Worm (Caenorhabditis elegans) whole organism, L4 larva: ENCODE data around the gene F13A7.7.

ENCODE experiments used
- F10B5.3 ChIP-seq: sonication (generic microtip); optimal IDR thresholded peaks from 2 replicates; lab custom pipeline; 2016; ENCODE audit warnings: mild to moderate bottlenecking, missing genetic modification characterization, missing compliant biosample characterization
- F37D6.2 ChIP-seq: sonication (generic microtip); optimal IDR thresholded peaks from 2 replicates; lab custom pipeline; 2016; ENCODE audit warnings: mild to moderate bottlenecking, missing genetic modification characterization, missing compliant biosample characterization
- F44E2.7 ChIP-seq: fragments of 200-800 bp; sonication (Bioruptor generic); IDR thresholded peaks from 2 replicates; pipeline ENCODE4 v2.1.2; 2022; ENCODE audit warnings: missing genetic modification characterization, missing compliant biosample characterization
- Y48G9A.11 ChIP-seq: fragments of 200-800 bp; sonication (Bioruptor generic); IDR thresholded peaks from 2 replicates; pipeline ENCODE4 v1.3.6; 2022; ENCODE audit warnings: missing genetic modification reagents, missing genetic modification characterization, missing compliant biosample characterization
- Y5F2A.4 ChIP-seq: fragments of 200-800 bp; sonication (Bioruptor generic); optimal IDR thresholded peaks from 2 replicates; lab custom pipeline; 2018; ENCODE audit warnings: mild to moderate bottlenecking, missing genetic modification characterization, missing compliant biosample characterization
- Y75B8A.6 ChIP-seq: fragments of 200-800 bp; sonication (Bioruptor generic); IDR thresholded peaks from 2 replicates; pipeline ENCODE4 v1.3.6; 2022; ENCODE audit warnings: missing genetic modification reagents, missing genetic modification characterization, missing compliant biosample characterization
- aly-2 ChIP-seq: sonication (generic microtip); optimal IDR thresholded peaks from 2 replicates; lab custom pipeline; 2018; ENCODE audit warnings: missing biosample characterization, missing genetic modification characterization
- arid-1 ChIP-seq: fragments of 200-800 bp; sonication (Bioruptor generic); conservative IDR thresholded peaks from 2 replicates; pipeline ENCODE4 v1.3.6; 2022; ENCODE audit warnings: missing genetic modification reagents, missing genetic modification characterization, missing compliant biosample characterization
- attf-4 ChIP-seq: sonication (generic microtip); optimal IDR thresholded peaks from 3 replicates; lab custom pipeline; 2017; ENCODE audit warnings: missing biosample characterization, missing genetic modification characterization
- ceh-82 ChIP-seq: sonication (generic microtip); optimal IDR thresholded peaks from 2 replicates; lab custom pipeline; 2017; ENCODE audit warnings: missing biosample characterization, missing genetic modification characterization
- ces-1 ChIP-seq: fragments of 150-350 bp; sonication (generic microtip); optimal IDR thresholded peaks from 4 replicates; lab custom pipeline; 2014; ENCODE audit warnings: missing biosample characterization, missing genetic modification reagents, missing genetic modification characterization
- cey-2 ChIP-seq: sonication (generic microtip); optimal IDR thresholded peaks from 3 replicates; lab custom pipeline; 2017; ENCODE audit warnings: missing genetic modification characterization, mild to moderate bottlenecking, missing compliant biosample characterization, antibody characterized with exemption, borderline replicate concordance; ENCODE audit not compliant: insufficient read depth
- ctbp-1 ChIP-seq: fragments of 200-800 bp; sonication (Bioruptor generic); IDR thresholded peaks from 2 replicates; pipeline ENCODE4 v1.3.6; 2022; ENCODE audit warnings: missing genetic modification reagents, missing genetic modification characterization, missing compliant biosample characterization
- daf-12 ChIP-seq: fragments of 150-350 bp; optimal IDR thresholded peaks from 2 replicates; lab custom pipeline; 2014; ENCODE audit warnings: missing biosample characterization, missing genetic modification reagents, missing genetic modification characterization
- daf-19 ChIP-seq: fragments of 200-800 bp; sonication (Bioruptor generic); conservative IDR thresholded peaks from 2 replicates; pipeline ENCODE4 v1.3.6; 2022; ENCODE audit warnings: missing genetic modification characterization, missing compliant biosample characterization
- daf-8 ChIP-seq: fragments of 200-800 bp; sonication (Bioruptor generic); IDR thresholded peaks from 2 replicates; pipeline ENCODE4 v1.3.6; 2022; ENCODE audit warnings: missing genetic modification characterization, missing compliant biosample characterization
- dpl-1 ChIP-seq: fragments of 150-350 bp; optimal IDR thresholded peaks from 2 replicates; lab custom pipeline; 2014; ENCODE audit warnings: missing biosample characterization, missing genetic modification reagents, missing genetic modification characterization
- egl-43 ChIP-seq: fragments of 200-800 bp; sonication (Bioruptor generic); IDR thresholded peaks from 2 replicates; pipeline ENCODE4 v1.3.6; 2022; ENCODE audit warnings: missing genetic modification reagents, missing genetic modification characterization, missing compliant biosample characterization
- fkh-10 ChIP-seq: fragments of 150-350 bp; optimal IDR thresholded peaks from 2 replicates; lab custom pipeline; 2014; ENCODE audit warnings: missing biosample characterization, missing genetic modification reagents, missing genetic modification characterization
- fos-1 ChIP-seq: fragments of 150-350 bp; optimal IDR thresholded peaks from 2 replicates; lab custom pipeline; 2014; ENCODE audit warnings: missing biosample characterization, missing genetic modification characterization
- gei-8 ChIP-seq: fragments of 200-800 bp; sonication (Bioruptor generic); optimal IDR thresholded peaks from 2 replicates; lab custom pipeline; 2018; ENCODE audit warnings: mild to moderate bottlenecking, missing genetic modification characterization, missing compliant biosample characterization
- hif-1 ChIP-seq, 2 experiments: sonication (generic microtip); optimal IDR thresholded peaks; 2 replicates each; lab custom pipeline; 2016 to 2017; ENCODE audit warnings: missing compliant biosample characterization in 2 of 2, missing genetic modification characterization in 2 of 2, missing genetic modification reagents in 2 of 2, missing genotype in 2 of 2, mild to moderate bottlenecking in 1 of 2
- hlh-30 ChIP-seq: sonication (generic microtip); optimal IDR thresholded peaks from 2 replicates; lab custom pipeline; 2017; ENCODE audit warnings: antibody characterized with exemption, mild to moderate bottlenecking, missing genetic modification characterization, missing compliant biosample characterization; ENCODE audit not compliant: insufficient read depth
- lim-7 ChIP-seq: fragments of 200-800 bp; sonication (Bioruptor generic); IDR thresholded peaks from 2 replicates; pipeline ENCODE4 v1.3.6; 2022; ENCODE audit warnings: missing genetic modification characterization, missing compliant biosample characterization
- lin-1 ChIP-seq: fragments of 200-800 bp; sonication (Bioruptor generic); IDR thresholded peaks from 2 replicates; pipeline ENCODE4 v1.3.6; 2022; ENCODE audit warnings: missing genetic modification reagents, missing genetic modification characterization, missing compliant biosample characterization
- lin-13 ChIP-seq: fragments of 150-350 bp; optimal IDR thresholded peaks from 2 replicates; lab custom pipeline; 2014; ENCODE audit warnings: missing biosample characterization, missing genetic modification reagents, missing genetic modification characterization
- lin-38 ChIP-seq: fragments of 200-800 bp; sonication (Bioruptor generic); IDR thresholded peaks from 2 replicates; pipeline ENCODE4 v1.3.6; 2022; ENCODE audit warnings: missing genetic modification reagents, missing genetic modification characterization, missing compliant biosample characterization
- lin-39 ChIP-seq: fragments of 150-350 bp; optimal IDR thresholded peaks from 2 replicates; lab custom pipeline; 2014; ENCODE audit warnings: missing biosample characterization, missing genetic modification reagents, missing genetic modification characterization
- madf-9 ChIP-seq: fragments of 200-800 bp; sonication (Bioruptor generic); conservative IDR thresholded peaks from 2 replicates; pipeline ENCODE4 v1.3.6; 2022; ENCODE audit warnings: missing genetic modification reagents, missing genetic modification characterization, missing compliant biosample characterization
- mdl-1 ChIP-seq, 2 experiments: fragments of 150-350 bp in 1 of 2; sonication (generic microtip) in 1 of 2; optimal IDR thresholded peaks; 2 replicates each; lab custom pipeline; 2014 to 2017; ENCODE audit warnings: missing biosample characterization in 2 of 2, missing genetic modification characterization in 2 of 2
- mes-2 ChIP-seq: sonication (generic microtip); optimal IDR thresholded peaks from 2 replicates; lab custom pipeline; 2016; ENCODE audit warnings: missing genotype, mild to moderate bottlenecking, missing genetic modification characterization, missing compliant biosample characterization; ENCODE audit not compliant: poor library complexity, severe bottlenecking
- mxl-2 ChIP-seq: fragments of 200-800 bp; sonication (Bioruptor generic); conservative IDR thresholded peaks from 2 replicates; pipeline ENCODE4 v1.3.6; 2022; ENCODE audit warnings: missing genetic modification reagents, missing genetic modification characterization, missing compliant biosample characterization
- nhr-102 ChIP-seq: sonication (generic microtip); optimal IDR thresholded peaks from 2 replicates; lab custom pipeline; 2016; ENCODE audit warnings: mild to moderate bottlenecking, missing genetic modification characterization, moderate library complexity, missing compliant biosample characterization
- nhr-25 ChIP-seq: sonication (generic microtip); optimal IDR thresholded peaks from 2 replicates; lab custom pipeline; 2017; ENCODE audit warnings: missing genetic modification characterization, mild to moderate bottlenecking, missing compliant biosample characterization, antibody characterized with exemption, moderate library complexity, borderline replicate concordance; ENCODE audit not compliant: insufficient read depth
- nhr-28 ChIP-seq: fragments of 150-350 bp; optimal IDR thresholded peaks from 2 replicates; lab custom pipeline; 2014; ENCODE audit warnings: missing biosample characterization, missing genetic modification characterization
- nhr-48 ChIP-seq: sonication (generic microtip); optimal IDR thresholded peaks from 2 replicates; lab custom pipeline; 2016; ENCODE audit warnings: mild to moderate bottlenecking, missing genetic modification characterization, missing compliant biosample characterization
- nhr-76 ChIP-seq: fragments of 150-350 bp; optimal IDR thresholded peaks from 2 replicates; lab custom pipeline; 2014; ENCODE audit warnings: missing biosample characterization, missing genetic modification characterization
- pqm-1 ChIP-seq: sonication (generic microtip); optimal IDR thresholded peaks from 2 replicates; lab custom pipeline; 2017; ENCODE audit warnings: missing biosample characterization, missing genetic modification characterization
- saeg-2 ChIP-seq: fragments of 200-800 bp; sonication (Bioruptor generic); IDR thresholded peaks from 2 replicates; pipeline ENCODE4 v1.3.6; 2022; ENCODE audit warnings: missing genetic modification reagents, missing genetic modification characterization, missing compliant biosample characterization
- set-16 ChIP-seq: fragments of 200-800 bp; sonication (Bioruptor generic); IDR thresholded peaks from 2 replicates; pipeline ENCODE4 v1.3.6; 2022; ENCODE audit warnings: missing genetic modification reagents, missing genetic modification characterization, missing compliant biosample characterization
- snpc-1.2 ChIP-seq: fragments of 200-800 bp; sonication (Bioruptor generic); IDR thresholded peaks from 2 replicates; pipeline ENCODE4 v1.3.6; 2022; ENCODE audit warnings: missing genetic modification reagents, missing genetic modification characterization, missing compliant biosample characterization
- snpc-4 ChIP-seq: fragments of 150-350 bp; optimal IDR thresholded peaks from 2 replicates; lab custom pipeline; 2014; ENCODE audit warnings: missing biosample characterization, missing genetic modification characterization
- spr-1 ChIP-seq: sonication (generic microtip); optimal IDR thresholded peaks from 2 replicates; lab custom pipeline; 2016; ENCODE audit warnings: mild to moderate bottlenecking, missing genetic modification characterization, missing compliant biosample characterization
- tag-97 ChIP-seq: fragments of 200-800 bp; sonication (Bioruptor generic); IDR thresholded peaks from 2 replicates; pipeline ENCODE4 v1.3.6; 2022; ENCODE audit warnings: missing genetic modification characterization, missing compliant biosample characterization
- tra-1 ChIP-seq: fragments of 200-800 bp; sonication (Bioruptor generic); IDR thresholded peaks from 2 replicates; pipeline ENCODE4 v1.3.6; 2022; ENCODE audit warnings: missing genetic modification reagents, missing genetic modification characterization, missing compliant biosample characterization
- unc-62 ChIP-seq, 3 experiments: fragments of 150-350 bp in 1 of 3; sonication (generic microtip); optimal IDR thresholded peaks in 2 of 3; peaks in 1 of 3; 1 replicate in 1 of 3; 2 replicates in 2 of 3; lab custom pipeline; 2014 to 2017; ENCODE audit warnings: missing biosample characterization in 3 of 3, missing genetic modification characterization in 3 of 3, missing genetic modification reagents in 3 of 3, missing genotype in 1 of 3
- zfp-2 ChIP-seq: sonication (generic microtip); optimal IDR thresholded peaks from 2 replicates; lab custom pipeline; 2016; ENCODE audit warnings: mild to moderate bottlenecking, missing genetic modification characterization, missing compliant biosample characterization
- zfp-3 ChIP-seq: fragments of 200-800 bp; sonication (Bioruptor generic); conservative IDR thresholded peaks from 2 replicates; pipeline ENCODE4 v1.3.6; 2022; ENCODE audit warnings: missing genetic modification reagents, missing genetic modification characterization, missing compliant biosample characterization
- zip-2 ChIP-seq: fragments of 150-350 bp; optimal IDR thresholded peaks from 2 replicates; lab custom pipeline; 2014; ENCODE audit warnings: missing biosample characterization, missing genetic modification characterization
- ztf-11 ChIP-seq: fragments of 150-350 bp; optimal IDR thresholded peaks from 2 replicates; lab custom pipeline; 2014; ENCODE audit warnings: missing biosample characterization, missing genetic modification characterization

Gene F13A7.7

ce11 chrV:16370039-16370438 lies 13.6 kb downstream of the F13A7.7 start:
- peak; percentile 84 for TF ChIP-seq lin-38 (GFP tag; lab: Robert Waterston, UW)
- peak; percentile 70 for TF ChIP-seq F10B5.3 (tag; lab: Kevin White, UChicago)
- TF ChIP-seq nhr-76: no peak
- 0 out of 2 replicates have a peak, but pooled peaks have one; percentile 65 for TF ChIP-seq F44E2.7 (GFP tag; lab: Robert Waterston, UW)
- peak; percentile 39 for TF ChIP-seq F37D6.2 (tag; lab: Kevin White, UChicago)
- TF ChIP-seq spr-1 (tag; lab: Kevin White, UChicago): peak; percentile 85
- peak; percentile 87 for TF ChIP-seq nhr-102
- peak in 1 of 2 experiments; percentile 61 for TF ChIP-seq hif-1 (tag; optimal IDR thresholded peaks at IDR 0.05; lab: Kevin White, UChicago)
- peak; percentile 81; the same call in 1 of the 2 replicates for TF ChIP-seq arid-1 (GFP tag; lab: Robert Waterston, UW)
- peak; percentile 82 for TF ChIP-seq Y75B8A.6 (GFP tag; lab: Robert Waterston, UW)
- no peak for TF ChIP-seq tag-97
- TF ChIP-seq cey-2 (tag; lab: Kevin White, UChicago): no peak
- TF ChIP-seq lin-39 (tag; lab: Kevin White, UChicago): no peak
- peak; percentile 75 for TF ChIP-seq madf-9
- TF ChIP-seq mdl-1 (tag; optimal IDR thresholded peaks at IDR 0.05; lab: Kevin White, UChicago): peak in 1 of 2 experiments; percentile 10
- TF ChIP-seq ctbp-1 (GFP tag; lab: Robert Waterston, UW): peak; percentile 88; the same call in 1 of the 2 replicates
- TF ChIP-seq ceh-82: no peak
- no peak for TF ChIP-seq saeg-2
- peak; percentile 72; the same call in 1 of the 2 replicates for TF ChIP-seq mxl-2 (GFP tag; lab: Robert Waterston, UW)
- peak; percentile 88 for TF ChIP-seq tra-1 (GFP tag; lab: Robert Waterston, UW)
- peak; percentile 82 for TF ChIP-seq snpc-1.2 (GFP tag; lab: Robert Waterston, UW)
- peak; percentile 91 for TF ChIP-seq set-16 (GFP tag; lab: Robert Waterston, UW)
- TF ChIP-seq attf-4 (tag; lab: Kevin White, UChicago): no peak
- TF ChIP-seq fos-1: no peak
- TF ChIP-seq nhr-28 (tag; lab: Kevin White, UChicago): peak; percentile 33
- TF ChIP-seq dpl-1 (GFP tag; lab: Kevin White, UChicago): peak; percentile 48
- TF ChIP-seq egl-43 (GFP tag; lab: Robert Waterston, UW): peak; percentile 96
- peak; percentile 79 for TF ChIP-seq Y5F2A.4 (GFP tag; lab: Kevin White, UChicago)
- no peak for TF ChIP-seq ztf-11
- TF ChIP-seq pqm-1 (tag; lab: Kevin White, UChicago): peak; percentile 42
- TF ChIP-seq mes-2: peak; percentile 85
- TF ChIP-seq daf-19 (GFP tag; lab: Robert Waterston, UW): no peak
- no peak for TF ChIP-seq fkh-10 (GFP tag; lab: Kevin White, UChicago)
- TF ChIP-seq lin-1 (GFP tag; lab: Robert Waterston, UW): peak; percentile 82
- peak; percentile 89 for TF ChIP-seq lin-13 (GFP tag; lab: Kevin White, UChicago)
- peak; percentile 9 for TF ChIP-seq nhr-25 (tag; lab: Kevin White, UChicago)
- peak in 1 of 2 experiments; percentile 97 for TF ChIP-seq unc-62 (GFP tag; optimal IDR thresholded peaks at IDR 0.05 in 1 of 2; lab: Kevin White, UChicago)
- TF ChIP-seq unc-62 (tag; optimal IDR thresholded peaks at IDR 0.05; lab: Kevin White, UChicago): no peak
- peak; percentile 6 for TF ChIP-seq ces-1
- peak; percentile 74 for TF ChIP-seq nhr-48 (tag; lab: Kevin White, UChicago)
- peak; percentile 1 for TF ChIP-seq zip-2 (tag; lab: Kevin White, UChicago)
- peak; percentile 80 for TF ChIP-seq Y48G9A.11 (GFP tag; lab: Robert Waterston, UW)
- TF ChIP-seq zfp-2 (tag; lab: Kevin White, UChicago): peak; percentile 62
- TF ChIP-seq zfp-3 (GFP tag; lab: Robert Waterston, UW): peak; percentile 62; the same call in 1 of the 2 replicates
- no peak for TF ChIP-seq snpc-4
- TF ChIP-seq gei-8 (GFP tag; lab: Kevin White, UChicago): peak; percentile 66
- TF ChIP-seq hlh-30 (tag; lab: Kevin White, UChicago): peak; percentile 69
- no peak for TF ChIP-seq daf-12
- TF ChIP-seq aly-2 (tag; lab: Kevin White, UChicago): no peak
- no peak for TF ChIP-seq daf-8 (GFP tag; lab: Robert Waterston, UW)
- peak; percentile 90 for TF ChIP-seq lim-7
